Worm (Caenorhabditis elegans): ENCODE data around the gene K08E7.5.

Gene K08E7.5

DNA sequence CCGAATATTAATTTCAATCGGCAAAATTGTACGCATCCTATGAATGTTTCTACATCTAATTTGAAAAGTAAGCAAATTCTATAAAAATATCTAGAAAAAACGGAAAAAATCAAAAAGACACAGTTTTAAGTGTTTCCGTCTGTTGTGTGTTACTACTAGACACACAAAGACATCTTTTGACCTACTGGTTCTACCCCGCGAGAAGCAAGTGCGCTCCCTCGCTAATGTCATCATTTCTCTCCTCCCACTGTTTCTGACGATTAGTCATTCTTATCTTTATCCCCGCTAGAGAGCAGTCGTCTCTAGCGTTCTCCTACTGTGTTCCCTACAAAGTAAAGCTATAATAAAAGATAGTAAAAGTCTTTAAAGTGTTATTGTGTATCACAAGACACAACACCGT lies 44.8 kb downstream of the K08E7.5 start:
- TF ChIP-seq hpl-2 (GFP tag; optimal IDR thresholded peaks at IDR 0.05) (no peak), C34B4.2 (tag; optimal IDR thresholded peaks at IDR 0.05) (no peak), snpc-4 (tag; optimal IDR thresholded peaks at IDR 0.05) (no peak), hlh-4 (tag; optimal IDR thresholded peaks at IDR 0.05) (no peak), nhr-85 (tag) (no peak)

DNA sequence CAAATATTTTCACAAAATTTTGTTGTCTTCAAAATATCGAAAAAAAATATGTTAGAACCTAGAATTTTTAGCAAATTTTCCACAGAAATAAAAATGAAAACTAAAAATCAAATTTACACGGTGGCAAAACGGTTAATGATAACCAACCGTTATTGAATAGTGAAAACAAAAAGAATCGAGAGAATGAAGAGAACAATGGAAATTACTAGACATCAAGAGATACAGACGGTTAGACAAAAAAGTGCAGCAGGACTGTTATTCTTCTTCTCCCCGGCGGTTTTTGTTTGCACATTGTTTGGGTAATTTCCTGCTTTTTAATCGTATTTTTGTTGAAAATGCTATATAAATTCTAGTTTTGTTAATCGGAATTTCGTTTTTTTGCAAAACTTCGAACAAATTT lies 45.7 kb downstream of the K08E7.5 start:
- TF ChIP-seq unc-86 (tag; optimal IDR thresholded peaks at IDR 0.05) (no peak), irx-1 (tag; optimal IDR thresholded peaks at IDR 0.05) (no peak), blmp-1 (tag; optimal IDR thresholded peaks at IDR 0.05) (peak; percentile 54), pag-3 (tag; optimal IDR thresholded peaks at IDR 0.05; ENCODE audit: borderline replicate concordance, insufficient read depth) (no peak), ceh-63 (GFP tag; optimal IDR thresholded peaks at IDR 0.05) (no peak), nhr-11 (tag; optimal IDR thresholded peaks at IDR 0.05) (no peak), elt-3 (tag; optimal IDR thresholded peaks at IDR 0.05) (no peak)

DNA sequence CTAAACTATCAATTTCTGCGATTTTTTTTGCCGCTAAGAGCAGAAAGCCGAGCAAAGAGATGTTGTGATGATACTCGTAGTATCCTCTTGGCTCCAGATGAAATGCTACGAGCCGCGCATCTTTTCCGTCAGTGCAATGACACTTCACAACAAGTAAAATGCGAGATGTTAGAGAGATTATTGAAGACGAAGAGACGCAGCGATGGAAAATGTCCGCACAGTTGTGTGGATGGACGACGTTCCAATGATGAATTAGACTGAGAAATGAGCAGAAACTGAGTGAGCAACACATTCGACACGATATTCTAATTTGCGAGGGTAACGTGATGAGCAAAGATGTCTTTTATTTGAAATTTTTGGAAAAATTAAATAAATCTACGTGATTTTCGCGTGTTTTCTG lies 47.8 kb downstream of the K08E7.5 start:
- TF ChIP-seq snpc-4 (tag; optimal IDR thresholded peaks at IDR 0.05) = no peak
- TF ChIP-seq ceh-88 (GFP tag; IDR thresholded peaks at IDR 0.05) = no peak
- no peak for TF ChIP-seq skn-1 (tag; optimal IDR thresholded peaks at IDR 0.05)
- no peak for TF ChIP-seq nhr-12 (tag; optimal IDR thresholded peaks at IDR 0.05)
- no peak for TF ChIP-seq blmp-1 (tag; optimal IDR thresholded peaks at IDR 0.05)

DNA sequence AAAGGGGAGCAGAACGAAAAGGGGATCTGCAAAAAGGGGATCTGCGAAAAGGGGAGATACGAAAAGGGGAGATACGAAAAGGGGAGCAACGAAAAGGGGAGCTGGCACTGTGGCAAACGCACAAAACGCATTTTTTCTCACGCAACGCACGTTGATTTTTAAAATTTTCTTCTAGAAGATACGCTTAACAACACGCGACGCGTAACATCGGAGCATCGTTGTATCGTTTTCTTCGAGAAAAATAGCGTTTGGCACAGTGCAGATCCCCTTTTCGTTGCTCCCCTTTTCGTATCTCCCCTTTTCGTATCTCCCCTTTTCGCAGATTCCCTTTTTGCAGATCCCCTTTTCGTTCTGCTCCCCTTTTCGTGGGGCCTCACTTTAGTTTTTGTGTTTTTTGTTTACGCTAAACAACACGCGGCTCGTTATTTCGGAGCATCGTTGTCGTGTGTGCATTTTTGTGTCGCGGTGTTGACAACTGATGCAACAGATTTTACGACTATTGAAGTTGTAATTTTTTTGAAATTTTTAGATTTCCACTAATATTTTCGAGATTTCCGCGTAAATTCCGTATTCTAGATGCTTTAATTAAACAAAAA lies 48.4 kb downstream of the K08E7.5 start:
- TF ChIP-seq unc-86 (tag; optimal IDR thresholded peaks at IDR 0.05) (peak; percentile 46), tbx-2 (tag; optimal IDR thresholded peaks at IDR 0.05) (peak; percentile 36), ztf-11 (tag; optimal IDR thresholded peaks at IDR 0.05) (peak in 1 of 2 experiments; percentile 23), lsy-2 (tag; optimal IDR thresholded peaks at IDR 0.05) (peak; percentile 30 to 37), lin-15B (tag; optimal IDR thresholded peaks at IDR 0.05) (peak; percentile 51), fkh-8 (tag; optimal IDR thresholded peaks at IDR 0.05) (peak; percentile 43), isw-1 (GFP tag; IDR thresholded peaks at IDR 0.05) (peak; percentile 69), nhr-20 (tag; optimal IDR thresholded peaks at IDR 0.05) (peak; percentile 25), F16B12.6 (tag; optimal IDR thresholded peaks at IDR 0.05) (peak; percentile 62), lin-35 (GFP tag; optimal IDR thresholded peaks at IDR 0.05) (peak in 1 of 2 experiments; percentile 39), mab-9 (GFP tag; IDR thresholded peaks at IDR 0.05) (0 out of 2 replicates have a peak, but pooled peaks have one; percentile 56), unc-98 (GFP tag; IDR thresholded peaks at IDR 0.05) (peak; percentile 23; the same call in 1 of the 2 replicates), nhr-71 (tag; optimal IDR thresholded peaks at IDR 0.05) (peak; percentile 61), dsc-1 (tag; optimal IDR thresholded peaks at IDR 0.05) (peak; percentile 15), swsn-7 (tag; optimal IDR thresholded peaks at IDR 0.05) (peak; percentile 27), lir-3 (tag; optimal IDR thresholded peaks at IDR 0.05; ENCODE audit: poor library complexity) (peak; percentile 36), snu-23 (GFP tag; optimal IDR thresholded peaks at IDR 0.05) (peak; percentile 31), dpl-1 (GFP tag; optimal IDR thresholded peaks at IDR 0.05) (peak in 1 of 3 experiments; percentile 42), nhr-47 (tag; optimal IDR thresholded peaks at IDR 0.05) (peak; percentile 61), ceh-82 (tag; optimal IDR thresholded peaks at IDR 0.05) (peak in 1 of 3 experiments; percentile 52), xbp-1 (tag; optimal IDR thresholded peaks at IDR 0.05) (peak; percentile 17), efl-1 (optimal IDR thresholded peaks at IDR 0.05) (peak; percentile 55 to 83), efl-1 (GFP tag; optimal IDR thresholded peaks at IDR 0.05 in 1 of 2) (peak; percentile 37 to 65)
